Worm (Caenorhabditis elegans) whole organism, L4 larva: ENCODE results near the gene T05H10.4.

Source experiments
- ama-1 ChIP-seq: fragments of 150-350 bp; optimal IDR thresholded peaks from 2 replicates; lab custom pipeline; 2014; ENCODE audit warnings: inconsistent platforms, mixed read lengths
- hif-1 ChIP-seq, 2 experiments: sonication (generic microtip); optimal IDR thresholded peaks; 2 replicates each; lab custom pipeline; 2016 to 2017; ENCODE audit warnings: missing compliant biosample characterization in 2 of 2, missing genetic modification characterization in 2 of 2, missing genetic modification reagents in 2 of 2, missing genotype in 2 of 2, mild to moderate bottlenecking in 1 of 2
- lin-13 ChIP-seq: fragments of 150-350 bp; optimal IDR thresholded peaks from 2 replicates; lab custom pipeline; 2014; ENCODE audit warnings: missing biosample characterization, missing genetic modification reagents, missing genetic modification characterization
- nhr-11 ChIP-seq: fragments of 150-350 bp; optimal IDR thresholded peaks from 2 replicates; lab custom pipeline; 2014; ENCODE audit warnings: missing biosample characterization, missing genetic modification characterization
- unc-62 ChIP-seq, 3 experiments: fragments of 150-350 bp in 1 of 3; sonication (generic microtip); optimal IDR thresholded peaks in 2 of 3; peaks in 1 of 3; 1 replicate in 1 of 3; 2 replicates in 2 of 3; lab custom pipeline; 2014 to 2017; ENCODE audit warnings: missing biosample characterization in 3 of 3, missing genetic modification characterization in 3 of 3, missing genetic modification reagents in 3 of 3, missing genotype in 1 of 3
- zag-1 ChIP-seq: fragments of 150-350 bp; optimal IDR thresholded peaks from 2 replicates; lab custom pipeline; 2014; ENCODE audit warnings: missing biosample characterization, missing genetic modification characterization

- TF ChIP-seq zag-1 (tag; lab: Kevin White, UChicago): no peak
- TF ChIP-seq lin-13 (GFP tag; lab: Kevin White, UChicago): no peak
- no peak for TF ChIP-seq ama-1 (lab: Kevin White, UChicago)
- TF ChIP-seq unc-62 (GFP tag; optimal IDR thresholded peaks at IDR 0.05 in 1 of 2; lab: Kevin White, UChicago): no peak
- TF ChIP-seq unc-62 (tag; optimal IDR thresholded peaks at IDR 0.05; lab: Kevin White, UChicago): no peak
- TF ChIP-seq nhr-11 (tag; lab: Kevin White, UChicago): no peak
- no peak for TF ChIP-seq hif-1 (tag; optimal IDR thresholded peaks at IDR 0.05; lab: Kevin White, UChicago)
Observed at ce11 chrII:8035667-8036066, 17.3 kb upstream of the T05H10.4 start, which contains the start of gene sap-49.
